Worm (Caenorhabditis elegans) whole organism, L1 larva: ENCODE measurements around the gene fbxa-197.

Experiments used
- C34B4.2 ChIP-seq: sonication (generic microtip); optimal IDR thresholded peaks from 2 replicates; lab custom pipeline; 2017; ENCODE audit warnings: mild to moderate bottlenecking, missing genetic modification characterization, missing compliant biosample characterization
- blmp-1 ChIP-seq: fragments of 150-350 bp; optimal IDR thresholded peaks from 2 replicates; lab custom pipeline; 2014; ENCODE audit warnings: missing biosample characterization, missing genetic modification characterization
- ceh-8 ChIP-seq: fragments of 200-800 bp; sonication (Bioruptor generic); optimal IDR thresholded peaks from 2 replicates; lab custom pipeline; 2018; ENCODE audit warnings: mild to moderate bottlenecking, missing genetic modification characterization, moderate library complexity, missing compliant biosample characterization
- ceh-88 ChIP-seq: fragments of 200-800 bp; sonication (Bioruptor generic); IDR thresholded peaks from 2 replicates; pipeline ENCODE4 v1.3.6; 2022; ENCODE audit warnings: missing genetic modification characterization, missing compliant biosample characterization
- dpl-1 ChIP-seq, 3 experiments: fragments of 150-350 bp in 2 of 3; sonication (generic microtip) in 1 of 3; optimal IDR thresholded peaks; 2 replicates each; lab custom pipeline; 2014 to 2017; ENCODE audit warnings: missing biosample characterization in 3 of 3, missing genetic modification characterization in 3 of 3, missing genetic modification reagents in 3 of 3
- lin-13 ChIP-seq: fragments of 150-350 bp; optimal IDR thresholded peaks from 2 replicates; lab custom pipeline; 2014; ENCODE audit warnings: missing biosample characterization, missing genetic modification reagents, missing genetic modification characterization
- mef-2 ChIP-seq: fragments of 150-350 bp; optimal IDR thresholded peaks from 2 replicates; lab custom pipeline; 2014; ENCODE audit warnings: missing biosample characterization, missing genetic modification characterization
- nhr-12 ChIP-seq: sonication (generic microtip); optimal IDR thresholded peaks from 2 replicates; lab custom pipeline; 2017; ENCODE audit warnings: missing biosample characterization, missing genetic modification characterization
- nhr-76 ChIP-seq: sonication (generic microtip); optimal IDR thresholded peaks from 2 replicates; lab custom pipeline; 2017; ENCODE audit warnings: missing biosample characterization, missing genetic modification characterization
- pqm-1 ChIP-seq: sonication (generic microtip); optimal IDR thresholded peaks from 3 replicates; lab custom pipeline; 2017; ENCODE audit warnings: missing biosample characterization, missing genetic modification characterization
- rnt-1 ChIP-seq: sonication (generic microtip); optimal IDR thresholded peaks from 2 replicates; lab custom pipeline; 2016; ENCODE audit warnings: mild to moderate bottlenecking, missing genetic modification characterization, moderate library complexity, missing compliant biosample characterization
- snpc-4 ChIP-seq: fragments of 150-350 bp; optimal IDR thresholded peaks from 2 replicates; lab custom pipeline; 2014; ENCODE audit warnings: missing biosample characterization, missing genetic modification characterization
- sox-4 ChIP-seq: sonication (generic microtip); optimal IDR thresholded peaks from 2 replicates; lab custom pipeline; 2016; ENCODE audit warnings: missing genetic modification characterization, missing compliant biosample characterization
- unc-62 ChIP-seq: fragments of 150-350 bp; optimal IDR thresholded peaks from 2 replicates; lab custom pipeline; 2014; ENCODE audit warnings: missing biosample characterization, missing genetic modification reagents, missing genetic modification characterization

ce11 chrV:15887708-15888295 lies 20.3 kb downstream of the fbxa-197 start:
- TF ChIP-seq ceh-8: no peak
- no peak for TF ChIP-seq blmp-1
- TF ChIP-seq C34B4.2 (tag; lab: Kevin White, UChicago): no peak
- TF ChIP-seq snpc-4: no peak
- TF ChIP-seq dpl-1 (GFP tag; optimal IDR thresholded peaks at IDR 0.05; lab: Kevin White, UChicago): no peak
- TF ChIP-seq mef-2 (tag; lab: Kevin White, UChicago): no peak
- TF ChIP-seq sox-4 (tag; lab: Kevin White, UChicago): no peak
- no peak for TF ChIP-seq rnt-1 (tag; lab: Kevin White, UChicago)
- no peak for TF ChIP-seq lin-13 (GFP tag; lab: Kevin White, UChicago)
- no peak for TF ChIP-seq ceh-88 (GFP tag; lab: Robert Waterston, UW)
- TF ChIP-seq nhr-12 (tag; lab: Kevin White, UChicago): no peak
- TF ChIP-seq pqm-1 (tag; lab: Kevin White, UChicago): no peak
- no peak for TF ChIP-seq unc-62 (GFP tag; lab: Kevin White, UChicago)
- no peak for TF ChIP-seq nhr-76 (tag; lab: Kevin White, UChicago)
